Worm (Caenorhabditis elegans) whole organism, young adult: Measurements from ENCODE around the gene timp-1.

Source experiments
- B0336.3 ChIP-seq: fragments of 200-800 bp; sonication (Bioruptor generic); IDR thresholded peaks from 2 replicates; pipeline ENCODE4 v1.3.6; 2022; ENCODE audit warnings: missing genetic modification characterization, missing compliant biosample characterization
- C06A6.2 ChIP-seq: fragments of 200-800 bp; sonication (Bioruptor generic); conservative IDR thresholded peaks from 2 replicates; pipeline ENCODE4 v1.3.6; 2022; ENCODE audit warnings: missing genetic modification characterization, missing compliant biosample characterization
- F10E7.11 ChIP-seq: sonication (generic microtip); optimal IDR thresholded peaks from 2 replicates; lab custom pipeline; 2017; ENCODE audit warnings: mild to moderate bottlenecking, missing genetic modification characterization, moderate library complexity, missing compliant biosample characterization
- F23B12.7 ChIP-seq: sonication (generic microtip); optimal IDR thresholded peaks from 2 replicates; lab custom pipeline; 2017; ENCODE audit warnings: missing genetic modification characterization, mild to moderate bottlenecking, missing compliant biosample characterization, antibody characterized with exemption, moderate library complexity; ENCODE audit not compliant: insufficient read depth
- F37B4.10 ChIP-seq: fragments of 200-800 bp; sonication (Bioruptor generic); IDR thresholded peaks from 2 replicates; pipeline ENCODE4 v1.3.6; 2022; ENCODE audit warnings: missing genetic modification characterization, missing compliant biosample characterization
- T07F8.4 ChIP-seq: sonication (generic microtip); optimal IDR thresholded peaks from 2 replicates; lab custom pipeline; 2016; ENCODE audit warnings: mild to moderate bottlenecking, missing genetic modification characterization, moderate library complexity, missing compliant biosample characterization
- Y67H2A.10 ChIP-seq: fragments of 200-800 bp; sonication (Bioruptor generic); conservative IDR thresholded peaks from 2 replicates; pipeline ENCODE4 v1.3.6; 2022; ENCODE audit warnings: missing genetic modification reagents, missing genetic modification characterization, missing compliant biosample characterization
- Y95B8A.8 ChIP-seq: fragments of 200-800 bp; sonication (Bioruptor generic); IDR thresholded peaks from 2 replicates; pipeline ENCODE4 v1.3.6; 2022; ENCODE audit warnings: missing genetic modification reagents, missing genetic modification characterization, missing compliant biosample characterization
- akir-1 ChIP-seq: fragments of 200-800 bp; sonication (Bioruptor generic); optimal IDR thresholded peaks from 2 replicates; lab custom pipeline; 2018; ENCODE audit warnings: mild to moderate bottlenecking, missing genetic modification characterization, moderate library complexity, missing compliant biosample characterization
- aptf-3 ChIP-seq: fragments of 200-800 bp; sonication (Bioruptor generic); IDR thresholded peaks from 2 replicates; pipeline ENCODE4 v1.3.6; 2022; ENCODE audit warnings: missing genetic modification characterization, missing compliant biosample characterization
- bed-2 ChIP-seq: fragments of 200-800 bp; sonication (Bioruptor generic); IDR thresholded peaks from 2 replicates; pipeline ENCODE4 v1.3.6; 2022; ENCODE audit warnings: missing genetic modification reagents, missing genetic modification characterization, missing compliant biosample characterization
- ccch-3 ChIP-seq: fragments of 200-800 bp; sonication (Bioruptor generic); optimal IDR thresholded peaks from 2 replicates; lab custom pipeline; 2018; ENCODE audit warnings: mild to moderate bottlenecking, missing genetic modification characterization, missing compliant biosample characterization
- ceh-100 ChIP-seq: fragments of 200-800 bp; sonication (Bioruptor generic); IDR thresholded peaks from 2 replicates; pipeline ENCODE4 v1.3.6; 2022; ENCODE audit warnings: missing genetic modification reagents, missing genetic modification characterization, missing compliant biosample characterization
- ceh-79 ChIP-seq: sonication (generic microtip); optimal IDR thresholded peaks from 2 replicates; lab custom pipeline; 2017; ENCODE audit warnings: mild to moderate bottlenecking, missing genetic modification characterization, missing compliant biosample characterization
- ceh-91 ChIP-seq: fragments of 200-800 bp; sonication (Bioruptor generic); IDR thresholded peaks from 2 replicates; pipeline ENCODE4 v1.3.6; 2022; ENCODE audit warnings: missing genetic modification reagents, missing genetic modification characterization, missing compliant biosample characterization
- chd-7 ChIP-seq: sonication (generic microtip); optimal IDR thresholded peaks from 2 replicates; lab custom pipeline; 2016; ENCODE audit warnings: mild to moderate bottlenecking, missing genetic modification characterization, moderate library complexity, missing compliant biosample characterization
- dpff-1 ChIP-seq: sonication (generic microtip); optimal IDR thresholded peaks from 2 replicates; lab custom pipeline; 2017; ENCODE audit warnings: mild to moderate bottlenecking, missing genetic modification characterization, missing compliant biosample characterization
- egl-18 ChIP-seq: fragments of 200-800 bp; sonication (Bioruptor generic); IDR thresholded peaks from 2 replicates; pipeline ENCODE4 v1.3.6; 2022; ENCODE audit warnings: missing genetic modification reagents, missing genetic modification characterization, missing compliant biosample characterization
- egl-44 ChIP-seq: fragments of 200-800 bp; sonication (Bioruptor generic); IDR thresholded peaks from 2 replicates; pipeline ENCODE4 v1.3.6; 2022; ENCODE audit warnings: missing genetic modification reagents, missing genetic modification characterization, missing compliant biosample characterization
- fkh-3 ChIP-seq: sonication (generic microtip); optimal IDR thresholded peaks from 2 replicates; lab custom pipeline; 2016; ENCODE audit warnings: mild to moderate bottlenecking, missing genetic modification characterization, missing compliant biosample characterization
- hlh-26 ChIP-seq: fragments of 200-800 bp; sonication (Bioruptor generic); conservative IDR thresholded peaks from 2 replicates; pipeline ENCODE4 v1.3.6; 2022; ENCODE audit warnings: missing genetic modification reagents, missing genetic modification characterization, missing compliant biosample characterization
- hmg-1.2 ChIP-seq: fragments of 200-800 bp; sonication (Bioruptor generic); IDR thresholded peaks from 2 replicates; pipeline ENCODE4 v1.3.6; 2022; ENCODE audit warnings: missing genetic modification reagents, missing genetic modification characterization, missing compliant biosample characterization
- hsf-1 ChIP-seq: fragments of 200-800 bp; sonication (Bioruptor generic); IDR thresholded peaks from 2 replicates; pipeline ENCODE4 v1.3.6; 2022; ENCODE audit warnings: missing genetic modification reagents, missing genetic modification characterization, missing compliant biosample characterization
- lag-1 ChIP-seq: fragments of 200-800 bp; sonication (Bioruptor generic); IDR thresholded peaks from 2 replicates; pipeline ENCODE4 v1.3.6; 2022; ENCODE audit warnings: missing genetic modification reagents, missing genetic modification characterization, missing compliant biosample characterization
- lin-40 ChIP-seq: sonication (generic microtip); optimal IDR thresholded peaks from 2 replicates; lab custom pipeline; 2016; ENCODE audit warnings: missing genetic modification characterization, mild to moderate bottlenecking, missing compliant biosample characterization, missing genotype, missing genetic modification reagents
- lir-1 ChIP-seq: fragments of 200-800 bp; sonication (Bioruptor generic); conservative IDR thresholded peaks from 2 replicates; pipeline ENCODE4 v1.3.6; 2022; ENCODE audit warnings: missing genetic modification reagents, missing genetic modification characterization, missing compliant biosample characterization
- lsl-1 ChIP-seq: fragments of 200-800 bp; sonication (Bioruptor generic); optimal IDR thresholded peaks from 2 replicates; lab custom pipeline; 2018; ENCODE audit warnings: mild to moderate bottlenecking, missing genetic modification characterization, moderate library complexity, missing compliant biosample characterization
- mes-4 ChIP-seq: sonication (generic microtip); optimal IDR thresholded peaks from 2 replicates; lab custom pipeline; 2016; ENCODE audit warnings: missing genotype, missing genetic modification characterization, missing compliant biosample characterization
- nfya-2 ChIP-seq: fragments of 200-800 bp; sonication (Bioruptor generic); IDR thresholded peaks from 2 replicates; pipeline ENCODE4 v1.3.6; 2022; ENCODE audit warnings: missing genetic modification reagents, missing genetic modification characterization, missing compliant biosample characterization
- nfyb-1 ChIP-seq: fragments of 200-800 bp; sonication (Bioruptor generic); IDR thresholded peaks from 2 replicates; pipeline ENCODE4 v1.3.6; 2022; ENCODE audit warnings: missing genetic modification reagents, missing genetic modification characterization, missing compliant biosample characterization
- nhr-179 ChIP-seq: sonication (generic microtip); optimal IDR thresholded peaks from 2 replicates; lab custom pipeline; 2016; ENCODE audit warnings: mild to moderate bottlenecking, missing genetic modification characterization, missing compliant biosample characterization
- pha-4 ChIP-seq: fragments of 150-350 bp; sonication (generic microtip); optimal IDR thresholded peaks from 2 replicates; lab custom pipeline; 2014; ENCODE audit warnings: missing biosample characterization, missing genetic modification reagents, missing genetic modification characterization
- rec-8 ChIP-seq, 2 experiments: sonication (generic microtip); optimal IDR thresholded peaks; 2 replicates each; lab custom pipeline; 2016; ENCODE audit warnings: mild to moderate bottlenecking in 2 of 2, missing genetic modification characterization in 2 of 2, missing genetic modification reagents in 2 of 2, missing genotype in 2 of 2, missing biosample characterization in 1 of 2, missing compliant biosample characterization in 1 of 2, moderate library complexity in 1 of 2
- repo-1 ChIP-seq: sonication (generic microtip); optimal IDR thresholded peaks from 2 replicates; lab custom pipeline; 2017; ENCODE audit warnings: mild to moderate bottlenecking, missing genetic modification characterization, missing compliant biosample characterization
- sdz-38 ChIP-seq: sonication (generic microtip); optimal IDR thresholded peaks from 2 replicates; lab custom pipeline; 2016; ENCODE audit warnings: missing genotype, missing genetic modification characterization, missing compliant biosample characterization
- snpc-1.1 ChIP-seq: sonication (generic microtip); optimal IDR thresholded peaks from 2 replicates; lab custom pipeline; 2017; ENCODE audit warnings: missing genetic modification characterization, mild to moderate bottlenecking, missing compliant biosample characterization, antibody characterized with exemption, moderate library complexity, missing genotype, missing genetic modification reagents; ENCODE audit not compliant: insufficient read depth
- somi-1 ChIP-seq: fragments of 200-800 bp; sonication (Bioruptor generic); optimal IDR thresholded peaks from 2 replicates; lab custom pipeline; 2018; ENCODE audit warnings: mild to moderate bottlenecking, missing genetic modification characterization, missing compliant biosample characterization
- sptf-2 ChIP-seq: fragments of 200-800 bp; sonication (Bioruptor generic); optimal IDR thresholded peaks from 2 replicates; lab custom pipeline; 2018; ENCODE audit warnings: mild to moderate bottlenecking, missing genetic modification characterization, missing compliant biosample characterization
- tbx-9 ChIP-seq: sonication (generic microtip); optimal IDR thresholded peaks from 2 replicates; lab custom pipeline; 2016; ENCODE audit warnings: borderline replicate concordance, missing genetic modification characterization, inconsistent platforms, missing compliant biosample characterization
- ztf-18 ChIP-seq: sonication (generic microtip); optimal IDR thresholded peaks from 2 replicates; lab custom pipeline; 2016; ENCODE audit warnings: missing genotype, mild to moderate bottlenecking, missing genetic modification characterization, missing compliant biosample characterization
- ztf-26 ChIP-seq: sonication (generic microtip); optimal IDR thresholded peaks from 2 replicates; lab custom pipeline; 2017; ENCODE audit warnings: missing genetic modification characterization, missing compliant biosample characterization
- ztf-28 ChIP-seq: fragments of 200-800 bp; sonication (Bioruptor generic); IDR thresholded peaks from 2 replicates; pipeline ENCODE4 v1.3.6; 2022; ENCODE audit warnings: missing genetic modification reagents, missing genetic modification characterization, missing compliant biosample characterization
- ztf-3 ChIP-seq: fragments of 200-800 bp; sonication (Bioruptor generic); optimal IDR thresholded peaks from 2 replicates; lab custom pipeline; 2018; ENCODE audit warnings: mild to moderate bottlenecking, missing genetic modification characterization, missing compliant biosample characterization

Gene timp-1

DNA sequence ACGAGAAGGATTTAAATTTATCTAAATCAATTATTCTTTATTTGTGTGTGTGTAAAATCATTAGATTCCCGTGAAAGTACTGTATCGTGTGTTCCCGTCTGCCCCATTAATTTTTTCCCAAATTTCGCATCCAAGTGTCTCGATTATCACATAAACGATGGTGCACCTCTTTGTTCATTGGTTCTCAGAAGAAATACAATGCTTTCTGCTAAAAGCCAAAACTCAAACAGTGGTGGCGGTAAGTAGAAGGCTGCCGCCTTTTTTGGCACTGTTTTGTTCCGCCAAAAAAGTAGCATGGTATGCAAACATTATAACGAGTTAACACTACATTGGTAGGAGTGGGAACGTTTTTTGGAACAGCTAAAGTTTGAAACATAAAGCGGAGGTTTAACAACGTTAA lies 16.4 kb downstream of the timp-1 start (continued):
- no peak for TF ChIP-seq egl-44
- TF ChIP-seq F37B4.10, result 0 out of 2 replicates have a peak, but pooled peaks have one; percentile 19
- 0 out of 2 replicates have a peak, but pooled peaks have one; percentile 53 for TF ChIP-seq nfyb-1 (GFP tag; lab: Robert Waterston, UW)
- no peak for TF ChIP-seq mes-4 (tag; lab: Kevin White, UChicago)
- no peak for TF ChIP-seq dpff-1 (tag; lab: Kevin White, UChicago)
- TF ChIP-seq hlh-26 (GFP tag; lab: Robert Waterston, UW), result no peak
- TF ChIP-seq F23B12.7 (tag; lab: Kevin White, UChicago), result no peak
- no peak for TF ChIP-seq fkh-3 (tag; lab: Kevin White, UChicago)
- no peak for TF ChIP-seq lin-40 (tag; lab: Kevin White, UChicago)
- TF ChIP-seq ztf-3 (GFP tag; lab: Kevin White, UChicago), result no peak
- TF ChIP-seq T07F8.4 (tag; lab: Kevin White, UChicago), result no peak
- no peak for TF ChIP-seq ztf-26 (tag; lab: Kevin White, UChicago)
- no peak for TF ChIP-seq repo-1 (tag; lab: Kevin White, UChicago)
- TF ChIP-seq, all 124 proteins: peak for 18

- TF ChIP-seq egl-18 (GFP tag; lab: Robert Waterston, UW) (no peak), lir-1 (GFP tag; lab: Robert Waterston, UW) (no peak), hsf-1 (GFP tag; lab: Robert Waterston, UW) (no peak), Y67H2A.10 (GFP tag; lab: Robert Waterston, UW) (no peak)
Observed at ce11 chrV:8224634-8225033, 17.6 kb downstream of the timp-1 start, which contains the start of gene pax-1. Gene pax-1, plus strand, starts transcription at chrV:8224934.

DNA sequence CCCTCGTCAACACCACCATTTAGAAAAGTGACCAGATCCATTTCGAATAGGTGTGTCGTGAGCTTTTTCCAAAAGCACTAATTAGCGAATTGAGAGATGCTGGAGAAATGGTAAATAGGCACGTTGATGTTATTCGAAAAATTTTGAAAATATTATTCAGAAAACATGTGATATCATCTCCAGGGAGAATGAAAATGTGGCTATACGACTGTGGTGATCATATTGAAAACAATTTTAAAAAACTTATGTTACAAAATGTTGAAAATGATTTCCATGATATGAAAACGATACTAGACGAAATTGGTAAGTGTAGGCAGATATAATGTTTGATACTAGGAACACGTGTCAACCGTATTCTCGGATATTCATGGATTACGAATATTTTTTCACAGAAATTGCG lies 19.8 kb downstream of the timp-1 start, which contains the start of gene K07C11.10:
K07C11.10 (minus strand) TSS at position 101 of the 400 bp plus-strand sequence.
- no peak for TF ChIP-seq lin-40 (tag; lab: Kevin White, UChicago)
- TF ChIP-seq Y95B8A.8 (GFP tag; lab: Robert Waterston, UW), result no peak
- TF ChIP-seq akir-1 (GFP tag; lab: Kevin White, UChicago), result no peak
- no peak for TF ChIP-seq ztf-28 (GFP tag; lab: Robert Waterston, UW)
- TF ChIP-seq sdz-38 (tag; lab: Kevin White, UChicago), result no peak
- no peak for TF ChIP-seq nhr-179 (tag; lab: Kevin White, UChicago)
- no peak for TF ChIP-seq nfya-2 (GFP tag; lab: Robert Waterston, UW)

ce11 chrV:8228712-8229119 lies 21.7 kb downstream of the timp-1 start:
- TF ChIP-seq chd-7 (peak; percentile 74), ceh-79 (tag; lab: Kevin White, UChicago) (no peak), F10E7.11 (tag; lab: Kevin White, UChicago) (peak; percentile 8), lsl-1 (GFP tag; lab: Kevin White, UChicago) (peak; percentile 83), ceh-100 (GFP tag; lab: Robert Waterston, UW) (peak; percentile 92), B0336.3 (peak; percentile 96), ztf-18 (peak; percentile 72), ccch-3 (GFP tag; lab: Kevin White, UChicago) (no peak), repo-1 (tag; lab: Kevin White, UChicago) (peak; percentile 87), hmg-1.2 (peak; percentile 99), egl-18 (GFP tag; lab: Robert Waterston, UW) (no peak), aptf-3 (GFP tag; lab: Robert Waterston, UW) (no peak), pha-4 (tag; lab: Kevin White, UChicago) (no peak), tbx-9 (no peak), nfya-2 (GFP tag; lab: Robert Waterston, UW) (no peak), rec-8 (tag; optimal IDR thresholded peaks at IDR 0.05; lab: Kevin White, UChicago) (peak in 1 of 2 experiments; percentile 83), ceh-91 (GFP tag; lab: Robert Waterston, UW) (peak; percentile 65), sptf-2 (GFP tag; lab: Kevin White, UChicago) (peak; percentile 17), bed-2 (GFP tag; lab: Robert Waterston, UW) (peak; percentile 41; the same call in 1 of the 2 replicates), somi-1 (GFP tag; lab: Kevin White, UChicago) (peak; percentile 80), lag-1 (GFP tag; lab: Robert Waterston, UW) (no peak), snpc-1.1 (tag; lab: Kevin White, UChicago) (peak; percentile 99), C06A6.2 (GFP tag; lab: Robert Waterston, UW) (peak; percentile 74)
